Worm (Caenorhabditis elegans) whole organism, L4 larva: Measurements from ENCODE around the gene ceh-13.
"Not testable (repeated sequence)": the region's sequence is repeated elsewhere in the genome, so short reads cannot be mapped to it uniquely, and the experiment has no call there.

Experiments
- Y48G9A.11 ChIP-seq: fragments of 200-800 bp; sonication (Bioruptor generic); IDR thresholded peaks from 2 replicates; pipeline ENCODE4 v1.3.6; 2022; ENCODE audit warnings: missing genetic modification reagents, missing genetic modification characterization, missing compliant biosample characterization
- dmd-9 ChIP-seq: fragments of 200-800 bp; sonication (Bioruptor generic); IDR thresholded peaks from 2 replicates; pipeline ENCODE4 v1.3.6; 2022; ENCODE audit warnings: missing genetic modification reagents, missing genetic modification characterization, missing compliant biosample characterization
- lin-15B ChIP-seq: fragments of 150-350 bp; sonication (generic microtip); optimal IDR thresholded peaks from 3 replicates; lab custom pipeline; 2014; ENCODE audit warnings: missing biosample characterization, missing genetic modification characterization
- mdt-29 ChIP-seq: fragments of 200-800 bp; sonication (Bioruptor generic); IDR thresholded peaks from 2 replicates; pipeline ENCODE4 v1.3.6; 2022; ENCODE audit warnings: missing genetic modification reagents, missing genetic modification characterization, missing compliant biosample characterization

ceh-13 gene

DNA sequence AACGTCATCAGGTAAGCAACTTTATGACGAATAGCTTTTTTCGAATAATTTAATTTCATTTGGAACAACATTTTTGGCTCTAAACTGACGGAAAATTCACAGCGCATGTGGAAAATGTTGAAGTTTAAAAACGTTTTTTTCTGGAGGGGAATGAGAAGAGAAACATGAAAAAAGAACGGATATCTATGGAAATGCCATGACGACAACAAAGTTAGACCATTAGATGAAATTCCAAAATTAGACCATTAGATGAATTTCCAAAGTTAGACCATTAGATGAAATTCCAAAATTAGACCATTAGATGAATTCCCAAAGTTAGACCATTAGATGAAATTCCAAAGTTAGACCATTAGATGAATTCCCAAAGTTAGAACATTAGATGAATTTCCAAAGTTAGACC lies 39.0 kb downstream of the ceh-13 start, which contains the start of gene Y80D4G.2:
TSS of gene Y80D4G.2 (minus strand) at position 101 of the 400 bp plus-strand sequence.
- not testable (repeated sequence) for TF ChIP-seq mdt-29, dmd-9, lin-15B

DNA sequence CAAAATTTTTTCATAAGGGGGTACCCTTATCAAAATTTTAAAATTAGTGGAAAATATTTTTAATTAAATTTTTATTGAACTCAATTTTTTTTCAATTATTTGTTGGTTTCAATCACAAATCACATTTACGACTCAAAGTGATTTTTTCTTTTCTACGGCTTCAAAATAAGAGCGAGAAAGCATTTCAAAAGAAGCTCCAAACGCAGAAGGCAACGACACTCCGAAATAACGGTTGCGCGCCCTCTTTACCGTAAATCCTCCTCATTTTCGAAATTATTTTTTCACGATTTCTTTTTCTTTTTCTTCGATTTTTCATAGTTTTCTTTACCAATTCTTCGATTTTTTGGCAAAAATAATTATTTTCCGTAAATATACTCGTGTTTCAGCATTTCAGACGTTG lies 45.6 kb downstream of the ceh-13 start:
- peak; percentile 98 for TF ChIP-seq Y48G9A.11 (GFP tag; lab: Robert Waterston, UW)
